Worm (Caenorhabditis elegans): ENCODE measurements around the gene clec-257.

Gene clec-257

DNA sequence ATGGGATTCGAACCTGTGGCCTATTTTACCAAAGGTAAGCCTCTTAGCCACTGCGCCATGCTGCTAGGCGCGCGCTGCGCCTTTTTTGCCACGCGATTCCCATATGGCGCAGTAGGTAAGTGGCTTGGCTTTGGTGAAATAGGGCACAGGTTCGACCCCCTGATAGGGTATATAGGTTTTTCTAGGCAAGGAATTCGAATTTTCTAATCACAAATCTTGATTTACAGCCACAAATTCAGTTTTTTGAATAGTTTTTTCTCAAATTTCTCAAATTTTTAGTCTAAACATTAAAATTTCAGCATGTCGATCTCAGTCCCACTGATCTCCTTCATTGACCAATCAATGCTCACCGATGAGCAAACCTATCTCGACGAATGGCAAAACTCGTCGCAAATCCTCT lies 37.8 kb downstream of the clec-257 start, which contains the start of gene C54E10.3:
TSS of gene C54E10.3 (plus strand) at position 301 of the 400 bp plus-strand sequence.
- TF ChIP-seq ceh-39 (tag; optimal IDR thresholded peaks at IDR 0.05) (no peak), ham-2 (GFP tag; optimal IDR thresholded peaks at IDR 0.05) (no peak), nhr-237 (tag; optimal IDR thresholded peaks at IDR 0.05) (no peak), unc-62 (GFP tag; optimal IDR thresholded peaks at IDR 0.05) (no peak), bed-3 (GFP tag; optimal IDR thresholded peaks at IDR 0.05) (no peak), ztf-11 (tag; optimal IDR thresholded peaks at IDR 0.05) (no peak), ceh-83 (GFP tag; optimal IDR thresholded peaks at IDR 0.05) (no peak), mep-1 (tag; optimal IDR thresholded peaks at IDR 0.05) (no peak), elt-1 (tag; optimal IDR thresholded peaks at IDR 0.05; ENCODE audit: borderline replicate concordance, insufficient read depth) (no peak), mls-2 (tag; optimal IDR thresholded peaks at IDR 0.05) (no peak)

DNA sequence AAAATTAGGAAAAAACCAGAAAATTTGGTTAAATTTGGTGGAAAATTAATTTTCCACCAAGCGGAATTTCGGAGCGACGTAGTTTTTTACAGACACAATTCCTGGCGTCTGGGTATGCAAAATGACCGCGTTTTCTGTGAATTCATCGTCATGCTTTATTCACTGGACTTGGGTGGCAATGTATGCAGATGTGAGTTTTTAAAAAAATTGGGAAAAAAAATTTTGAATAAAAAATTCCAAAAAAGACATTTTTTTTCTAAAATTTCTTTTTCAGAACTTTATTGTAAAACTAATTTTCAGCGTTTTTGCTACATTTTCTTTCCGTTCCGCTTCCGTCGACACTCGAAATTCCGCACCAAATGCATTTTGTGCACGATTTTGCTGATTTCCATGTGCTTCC lies 38.5 kb downstream of the clec-257 start, which contains the start of gene C54E10.7:
TSS of gene C54E10.7 (plus strand) at position 301 of the 400 bp plus-strand sequence.
- TF ChIP-seq flh-1 (GFP tag; optimal IDR thresholded peaks at IDR 0.05): no peak
- no peak for TF ChIP-seq ceh-43 (GFP tag; optimal IDR thresholded peaks at IDR 0.05)
- no peak for TF ChIP-seq drap-1 (GFP tag; optimal IDR thresholded peaks at IDR 0.05)
- no peak for TF ChIP-seq mls-2 (tag; optimal IDR thresholded peaks at IDR 0.05)
- TF ChIP-seq cnd-1 (tag; optimal IDR thresholded peaks at IDR 0.05): no peak
- no peak for TF ChIP-seq nhr-76 (tag; optimal IDR thresholded peaks at IDR 0.05)
- no peak for TF ChIP-seq sptf-1 (tag; optimal IDR thresholded peaks at IDR 0.05)
- TF ChIP-seq ham-2 (GFP tag; optimal IDR thresholded peaks at IDR 0.05): no peak
- TF ChIP-seq mab-5 (tag; optimal IDR thresholded peaks at IDR 0.05): no peak
- no peak for TF ChIP-seq sem-2 (GFP tag; optimal IDR thresholded peaks at IDR 0.05)
- no peak for TF ChIP-seq lin-32 (GFP tag; optimal IDR thresholded peaks at IDR 0.05)
- TF ChIP-seq snpc-4 (tag; optimal IDR thresholded peaks at IDR 0.05): no peak
- no peak for TF ChIP-seq bed-3 (GFP tag; optimal IDR thresholded peaks at IDR 0.05)
- TF ChIP-seq nhr-2 (tag; optimal IDR thresholded peaks at IDR 0.05): no peak
- no peak for TF ChIP-seq pha-4 (tag; optimal IDR thresholded peaks at IDR 0.05)

DNA sequence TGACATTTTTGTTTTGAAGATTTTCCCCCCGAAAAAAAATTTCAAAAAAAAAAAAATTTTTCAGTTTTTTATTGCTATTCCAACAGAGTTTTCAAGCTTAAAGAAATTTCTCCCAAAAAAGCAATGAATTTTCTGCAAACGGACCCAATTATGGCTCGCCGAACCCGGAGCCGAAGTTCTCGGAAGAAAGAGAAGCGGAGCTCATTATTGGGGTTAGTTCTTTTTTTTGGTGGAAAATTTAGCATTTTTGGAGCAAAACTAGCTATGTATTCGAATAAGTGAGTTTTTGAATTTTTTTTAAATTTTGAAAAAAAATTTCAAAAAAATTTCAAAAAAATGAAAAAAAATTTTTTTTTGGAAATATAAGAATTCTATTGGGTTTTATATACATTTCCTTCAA lies 46.8 kb downstream of the clec-257 start, which contains the start of gene ncs-5:
TSS of gene ncs-5 (plus strand) at position 124 of the 400 bp plus-strand sequence.
- TF ChIP-seq mls-2 (tag; optimal IDR thresholded peaks at IDR 0.05) (no peak), cnd-1 (tag; optimal IDR thresholded peaks at IDR 0.05) (no peak), drap-1 (GFP tag; optimal IDR thresholded peaks at IDR 0.05) (no peak), elt-3 (tag; optimal IDR thresholded peaks at IDR 0.05) (no peak), mep-1 (tag; optimal IDR thresholded peaks at IDR 0.05) (no peak), nhr-237 (tag; optimal IDR thresholded peaks at IDR 0.05) (no peak), zip-8 (tag; optimal IDR thresholded peaks at IDR 0.05) (no peak), ztf-11 (tag; optimal IDR thresholded peaks at IDR 0.05) (no peak), pha-4 (tag; optimal IDR thresholded peaks at IDR 0.05) (no peak), ceh-39 (tag; optimal IDR thresholded peaks at IDR 0.05) (no peak), flh-1 (GFP tag; optimal IDR thresholded peaks at IDR 0.05) (no peak), blmp-1 (tag; optimal IDR thresholded peaks at IDR 0.05) (no peak), M03D4.4 (tag; optimal IDR thresholded peaks at IDR 0.05) (no peak), lin-13 (tag; optimal IDR thresholded peaks at IDR 0.05) (no peak), snpc-4 (tag; optimal IDR thresholded peaks at IDR 0.05) (no peak), nhr-2 (tag; optimal IDR thresholded peaks at IDR 0.05) (no peak), hlh-1 (tag; optimal IDR thresholded peaks at IDR 0.05) (no peak), nhr-76 (tag; optimal IDR thresholded peaks at IDR 0.05) (no peak)

DNA sequence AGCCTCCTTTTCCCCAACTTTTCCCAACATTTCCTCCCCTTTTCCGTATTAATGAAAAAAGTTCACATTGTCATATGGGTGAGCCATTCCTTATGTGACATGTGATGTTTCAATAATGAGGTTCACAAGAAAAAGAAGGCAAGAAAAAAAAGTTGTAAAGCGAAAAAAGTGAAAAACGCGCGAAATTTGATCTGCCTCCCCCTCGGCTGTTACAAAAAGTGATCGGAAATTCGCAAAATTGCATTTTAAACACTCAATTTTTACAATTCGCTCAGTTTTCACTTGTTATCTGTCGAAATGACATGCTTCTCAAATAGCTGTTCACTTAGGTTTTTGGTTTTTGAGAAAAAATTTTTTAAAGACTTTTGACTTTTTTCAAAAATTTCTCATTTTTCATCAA lies 48.7 kb downstream of the clec-257 start:
- no peak for TF ChIP-seq ceh-39 (tag; optimal IDR thresholded peaks at IDR 0.05)
- no peak for TF ChIP-seq blmp-1 (tag; optimal IDR thresholded peaks at IDR 0.05)
- TF ChIP-seq snpc-4 (tag; optimal IDR thresholded peaks at IDR 0.05): no peak
- no peak for TF ChIP-seq zip-8 (tag; optimal IDR thresholded peaks at IDR 0.05)
- no peak for TF ChIP-seq nhr-237 (tag; optimal IDR thresholded peaks at IDR 0.05)
- no peak for TF ChIP-seq sptf-1 (tag; optimal IDR thresholded peaks at IDR 0.05)
- TF ChIP-seq hlh-1 (tag; optimal IDR thresholded peaks at IDR 0.05): no peak
- TF ChIP-seq nhr-28 (tag; optimal IDR thresholded peaks at IDR 0.05): no peak
- TF ChIP-seq ceh-83 (GFP tag; optimal IDR thresholded peaks at IDR 0.05): no peak

Measured in whole organism, mixed stage, embryonic.